Fruit fly (Drosophila melanogaster) whole organism: ENCODE data around the gene CG4822.

Experiments
- EcR ChIP-seq, 2 experiments: fragments of >200 bp; optimal IDR thresholded peaks; 2 replicates each; lab custom pipeline; 2017; ENCODE audit warnings: missing biosample characterization in 2 of 2, missing genetic modification characterization in 2 of 2, missing genetic modification reagents in 2 of 2
- pan ChIP-seq: fragments of >200 bp; optimal IDR thresholded peaks from 2 replicates; lab custom pipeline; 2017

- TF ChIP-seq pan (lab: Kevin White, UChicago) (no peak), EcR (GFP tag; optimal IDR thresholded peaks at IDR 0.05; lab: Kevin White, UChicago) (no peak)
Observed at dm6 chr2L:120492-121455, 780 bp downstream of the CG4822 start.
